Fruit fly (Drosophila melanogaster): ENCODE data around the gene CG3430.

dm6 chr2L:6968013-6968517 lies 11.3 kb downstream of the CG3430 start:
- TF ChIP-seq CG7357 (GFP tag; IDR thresholded peaks at IDR 0.05) (no peak), Lpt (GFP tag; optimal IDR thresholded peaks at IDR 0.05) (no peak), z (GFP tag; IDR thresholded peaks at IDR 0.05) (0 out of 3 replicates have a peak, but pooled peaks have one; percentile 6), HmgD (GFP tag; optimal IDR thresholded peaks at IDR 0.05) (peak; percentile 8), CG4617 (GFP tag; optimal IDR thresholded peaks at IDR 0.05; ENCODE audit: borderline replicate concordance) (peak; percentile 30), sens (GFP tag) (peak; percentile 92)

Measured in whole organism, embryonic.